Worm (Caenorhabditis elegans) whole organism, L1 larva: Measurements from ENCODE around the gene grd-6.

Source experiments
- C16A3.4 ChIP-seq: fragments of 150-350 bp; optimal IDR thresholded peaks from 2 replicates; lab custom pipeline; 2014; ENCODE audit warnings: missing biosample characterization, missing genetic modification characterization
- ceh-8 ChIP-seq: fragments of 200-800 bp; sonication (Bioruptor generic); optimal IDR thresholded peaks from 2 replicates; lab custom pipeline; 2018; ENCODE audit warnings: mild to moderate bottlenecking, missing genetic modification characterization, moderate library complexity, missing compliant biosample characterization
- ces-1 ChIP-seq: fragments of 150-350 bp; optimal IDR thresholded peaks from 2 replicates; lab custom pipeline; 2014; ENCODE audit warnings: missing biosample characterization, missing genetic modification reagents, missing genetic modification characterization
- dpl-1 ChIP-seq, 3 experiments: fragments of 150-350 bp in 2 of 3; sonication (generic microtip) in 1 of 3; optimal IDR thresholded peaks; 2 replicates each; lab custom pipeline; 2014 to 2017; ENCODE audit warnings: missing biosample characterization in 3 of 3, missing genetic modification characterization in 3 of 3, missing genetic modification reagents in 3 of 3
- elt-3 ChIP-seq, 6 experiments: fragments of 150-350 bp in 1 of 6; sonication (generic microtip); optimal IDR thresholded peaks; 2 replicates each; lab custom pipeline; 2017 to 2018; ENCODE audit warnings: missing biosample characterization in 6 of 6, missing genetic modification characterization in 6 of 6, inconsistent platforms in 1 of 6
- ets-5 ChIP-seq: fragments of 200-800 bp; sonication (Bioruptor generic); IDR thresholded peaks from 2 replicates; pipeline ENCODE4 v1.3.6; 2022; ENCODE audit warnings: missing genetic modification characterization, missing compliant biosample characterization
- jun-1 ChIP-seq: fragments of 150-350 bp; optimal IDR thresholded peaks from 2 replicates; lab custom pipeline; 2014; ENCODE audit warnings: missing biosample characterization, missing genetic modification reagents, missing genetic modification characterization
- skn-1 ChIP-seq: fragments of 150-350 bp; optimal IDR thresholded peaks from 2 replicates; lab custom pipeline; 2014; ENCODE audit warnings: missing biosample characterization, missing genetic modification characterization
- snpc-4 ChIP-seq: fragments of 150-350 bp; optimal IDR thresholded peaks from 2 replicates; lab custom pipeline; 2014; ENCODE audit warnings: missing biosample characterization, missing genetic modification characterization
- xbp-1 ChIP-seq: sonication (generic microtip); optimal IDR thresholded peaks from 2 replicates; lab custom pipeline; 2016; ENCODE audit warnings: missing genetic modification characterization, missing compliant biosample characterization
- ztf-11 ChIP-seq, 2 experiments: sonication (generic microtip); optimal IDR thresholded peaks; 2 replicates each; lab custom pipeline; 2016 to 2017; ENCODE audit warnings: missing genetic modification characterization in 2 of 2, missing biosample characterization in 1 of 2, missing compliant biosample characterization in 1 of 2

DNA sequence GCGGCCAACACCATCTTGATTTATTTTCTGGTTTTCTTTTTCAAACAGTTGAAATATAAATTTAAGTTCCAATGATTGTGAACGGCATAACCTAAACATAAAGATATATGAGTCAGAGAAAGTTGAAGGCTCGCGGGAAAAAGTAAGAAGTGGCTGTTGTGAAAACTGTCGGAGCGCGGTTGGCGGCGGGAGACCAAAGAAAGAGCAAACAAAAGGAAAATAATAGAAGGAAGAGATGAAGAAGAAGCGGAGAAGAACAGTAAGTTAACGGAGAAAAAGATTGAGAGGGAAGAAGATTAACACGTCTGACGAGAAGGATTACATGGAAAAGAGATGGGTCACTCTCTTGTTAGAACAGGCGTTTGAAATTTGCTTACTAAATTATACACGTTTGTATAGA lies 14.3 kb upstream of the grd-6 start, which contains the start of gene inx-10:
- TF ChIP-seq skn-1 (tag; lab: Kevin White, UChicago) (no peak), dpl-1 (GFP tag; optimal IDR thresholded peaks at IDR 0.05; lab: Kevin White, UChicago) (no peak), ces-1 (GFP tag; lab: Kevin White, UChicago) (no peak), snpc-4 (no peak), xbp-1 (no peak), ceh-8 (no peak), ets-5 (no peak), elt-3 (tag; optimal IDR thresholded peaks at IDR 0.05; lab: Kevin White, UChicago) (no peak), C16A3.4 (tag; lab: Kevin White, UChicago) (no peak), jun-1 (tag; lab: Kevin White, UChicago) (no peak), ztf-11 (tag; optimal IDR thresholded peaks at IDR 0.05; lab: Kevin White, UChicago) (no peak)
